Fruit fly (Drosophila melanogaster) whole organism, embryonic: ENCODE measurements around the gene cort.
A peak's percentile ranks its signal among the peaks of the same experiment; 100 is the strongest.

ENCODE experiments used
- B-H2 ChIP-seq: fragments of 200-800 bp; sonication (Bioruptor generic); optimal IDR thresholded peaks from 2 replicates; lab custom pipeline; 2018; ENCODE audit warnings: missing biosample characterization, mild to moderate bottlenecking, missing genetic modification characterization
- CG1024 ChIP-seq: fragments of 200-800 bp; sonication (Bioruptor generic); IDR thresholded peaks from 2 replicates; pipeline ENCODE4 v1.3.6; 2022; ENCODE audit warnings: missing biosample characterization, missing genetic modification characterization
- CG11093 ChIP-seq: fragments of 200-800 bp; sonication (Bioruptor generic); IDR thresholded peaks from 3 replicates; pipeline ENCODE4 v1.3.6; 2022; ENCODE audit warnings: missing biosample characterization, missing genetic modification characterization
- CG11723 ChIP-seq: fragments of 200-800 bp; sonication (Bioruptor generic); optimal IDR thresholded peaks from 2 replicates; lab custom pipeline; 2017; ENCODE audit warnings: missing biosample characterization, mild to moderate bottlenecking, missing genetic modification characterization
- CG12104 ChIP-seq: fragments of 200-800 bp; sonication (Bioruptor generic); optimal IDR thresholded peaks from 3 replicates; lab custom pipeline; 2016; ENCODE audit warnings: missing biosample characterization, missing genetic modification characterization
- CG12391 ChIP-seq: fragments of 200-800 bp; sonication (Bioruptor generic); optimal IDR thresholded peaks from 3 replicates; lab custom pipeline; 2018; ENCODE audit warnings: missing biosample characterization, mild to moderate bottlenecking, missing genetic modification characterization, moderate library complexity
- CG13775 ChIP-seq: fragments of 200-800 bp; sonication (Bioruptor generic); optimal IDR thresholded peaks from 3 replicates; lab custom pipeline; 2017; ENCODE audit warnings: missing biosample characterization, mild to moderate bottlenecking, missing genetic modification characterization
- CG15479 ChIP-seq: fragments of 200-800 bp; sonication (Bioruptor generic); optimal IDR thresholded peaks from 3 replicates; lab custom pipeline; 2019; ENCODE audit warnings: missing biosample characterization, mild to moderate bottlenecking, missing genetic modification characterization, moderate library complexity
- CG1647 ChIP-seq: fragments of 200-800 bp; sonication (Bioruptor generic); optimal IDR thresholded peaks from 3 replicates; lab custom pipeline; 2016; ENCODE audit warnings: missing biosample characterization, missing genetic modification characterization
- CG1792 ChIP-seq: fragments of 200-800 bp; sonication (Bioruptor generic); optimal IDR thresholded peaks from 2 replicates; lab custom pipeline; 2016; ENCODE audit warnings: missing biosample characterization, missing genetic modification characterization
- CG30020 ChIP-seq: fragments of 200-800 bp; optimal IDR thresholded peaks from 2 replicates; lab custom pipeline; 2019; ENCODE audit warnings: missing biosample characterization, mild to moderate bottlenecking, missing genetic modification characterization, moderate library complexity
- CG30403 ChIP-seq: fragments of 200-800 bp; sonication (Bioruptor generic); optimal IDR thresholded peaks from 3 replicates; lab custom pipeline; 2016; ENCODE audit warnings: missing biosample characterization, missing genetic modification characterization
- CG34422 ChIP-seq: fragments of 200-800 bp; sonication (Bioruptor generic); IDR thresholded peaks from 3 replicates; pipeline ENCODE4 v1.3.6; 2022; ENCODE audit warnings: missing biosample characterization, missing genetic modification characterization
- CG4404 ChIP-seq: fragments of 200-800 bp; sonication (Bioruptor generic); IDR thresholded peaks from 2 replicates; pipeline ENCODE4 v1.3.6; 2022; ENCODE audit warnings: missing biosample characterization, missing genetic modification characterization
- CG4707 ChIP-seq: fragments of 200-800 bp; sonication (Bioruptor generic); optimal IDR thresholded peaks from 2 replicates; lab custom pipeline; 2018; ENCODE audit warnings: missing biosample characterization, mild to moderate bottlenecking, missing genetic modification characterization, moderate library complexity
- CG5953 ChIP-seq: fragments of 200-800 bp; sonication (Bioruptor generic); IDR thresholded peaks from 2 replicates; pipeline ENCODE4 v1.3.6; 2022; ENCODE audit warnings: missing biosample characterization, missing genetic modification characterization
- CG6791 ChIP-seq: fragments of 200-800 bp; sonication (Bioruptor generic); IDR thresholded peaks from 3 replicates; pipeline ENCODE4 v1.3.6; 2022; ENCODE audit warnings: missing biosample characterization, missing genetic modification characterization; ENCODE audit not compliant: partially characterized antibody
- CG6854 ChIP-seq: fragments of 200-800 bp; sonication (Bioruptor generic); optimal IDR thresholded peaks from 3 replicates; lab custom pipeline; 2017; ENCODE audit warnings: missing biosample characterization, mild to moderate bottlenecking, missing genetic modification characterization
- CG7928 ChIP-seq: fragments of 200-800 bp; sonication (Bioruptor generic); optimal IDR thresholded peaks from 2 replicates; lab custom pipeline; 2017; ENCODE audit warnings: missing biosample characterization, mild to moderate bottlenecking, missing genetic modification characterization
- CG8290 ChIP-seq, 3 experiments: fragments of 200-800 bp; sonication (Bioruptor generic); optimal IDR thresholded peaks; 2 replicates each; lab custom pipeline; 2016 to 2019; ENCODE audit warnings: missing biosample characterization in 3 of 3, missing genetic modification characterization in 3 of 3, mild to moderate bottlenecking in 2 of 3, moderate library complexity in 1 of 3
- CG8388 ChIP-seq: fragments of 200-800 bp; sonication (Bioruptor generic); optimal IDR thresholded peaks from 2 replicates; lab custom pipeline; 2019; ENCODE audit warnings: missing biosample characterization, mild to moderate bottlenecking, missing genetic modification characterization, moderate library complexity
- Dll ChIP-seq: fragments of 200-800 bp; sonication (Bioruptor generic); IDR thresholded peaks from 4 replicates; pipeline ENCODE4 v1.3.6; 2022; ENCODE audit warnings: missing biosample characterization, missing genetic modification characterization; ENCODE audit not compliant: partially characterized antibody
- ERR ChIP-seq: fragments of 200-800 bp; sonication (Bioruptor generic); optimal IDR thresholded peaks from 2 replicates; lab custom pipeline; 2016; ENCODE audit warnings: missing biosample characterization, missing genetic modification characterization
- Fer2 ChIP-seq: fragments of 200-800 bp; sonication (Bioruptor generic); optimal IDR thresholded peaks from 2 replicates; lab custom pipeline; 2018; ENCODE audit warnings: missing biosample characterization, mild to moderate bottlenecking, missing genetic modification characterization, moderate library complexity
- GATAe ChIP-seq: fragments of 200-800 bp; sonication (Bioruptor generic); conservative IDR thresholded peaks from 2 replicates; pipeline ENCODE4 v1.3.6; 2022; ENCODE audit warnings: missing biosample characterization, missing genetic modification characterization
- Hr51 ChIP-seq, 2 experiments: fragments of 200-800 bp; sonication (Bioruptor generic); optimal IDR thresholded peaks; 2 replicates in 1 of 2; 3 replicates in 1 of 2; lab custom pipeline; 2016 to 2018; ENCODE audit warnings: missing biosample characterization in 2 of 2, missing genetic modification characterization in 2 of 2, mild to moderate bottlenecking in 1 of 2, moderate library complexity in 1 of 2
- Hr78 ChIP-seq, 2 experiments: fragments of 200-800 bp in 1 of 2; fragments of >200 bp in 1 of 2; sonication (Bioruptor generic) in 1 of 2; optimal IDR thresholded peaks; 2 replicates each; lab custom pipeline; 2017 to 2019; ENCODE audit warnings: missing biosample characterization in 2 of 2, missing genetic modification characterization in 2 of 2, mild to moderate bottlenecking in 1 of 2, moderate library complexity in 1 of 2
- Med ChIP-seq: fragments of 200-800 bp; sonication (Bioruptor generic); peaks from one replicate; lab custom pipeline; 2016; ENCODE audit warnings: missing biosample characterization, missing genetic modification characterization, mild to moderate bottlenecking, inconsistent platforms, moderate library complexity
- Nf-YB ChIP-seq: fragments of 200-800 bp; sonication (Bioruptor generic); optimal IDR thresholded peaks from 3 replicates; lab custom pipeline; 2019; ENCODE audit warnings: missing biosample characterization, mild to moderate bottlenecking, missing genetic modification characterization, moderate library complexity
- NfI ChIP-seq: fragments of 200-800 bp; sonication (Bioruptor generic); optimal IDR thresholded peaks from 3 replicates; lab custom pipeline; 2018; ENCODE audit warnings: missing biosample characterization, mild to moderate bottlenecking, missing genetic modification characterization, moderate library complexity
- Ptx1 ChIP-seq: fragments of 200-800 bp; sonication (Bioruptor generic); IDR thresholded peaks from 2 replicates; pipeline ENCODE4 v1.3.6; 2022; ENCODE audit warnings: missing biosample characterization, missing genetic modification characterization
- Sry-β ChIP-seq: fragments of 200-800 bp; sonication (Bioruptor generic); optimal IDR thresholded peaks from 2 replicates; lab custom pipeline; 2018; ENCODE audit warnings: missing biosample characterization, mild to moderate bottlenecking, missing genetic modification characterization, moderate library complexity
- abd-A ChIP-seq: fragments of 200-800 bp; sonication (Bioruptor generic); optimal IDR thresholded peaks from 3 replicates; lab custom pipeline; 2019; ENCODE audit warnings: missing biosample characterization, mild to moderate bottlenecking, missing genetic modification characterization, moderate library complexity
- aop ChIP-seq: fragments of 200-800 bp; sonication (Bioruptor generic); IDR thresholded peaks from 2 replicates; pipeline ENCODE4 v1.3.6; 2022; ENCODE audit warnings: missing biosample characterization, missing genetic modification characterization
- ase ChIP-seq: fragments of 200-800 bp; sonication (Bioruptor generic); IDR thresholded peaks from 3 replicates; pipeline ENCODE4 v1.3.6; 2022; ENCODE audit warnings: missing biosample characterization, missing genetic modification characterization
- chinmo ChIP-seq: fragments of 200-800 bp; sonication (Bioruptor generic); IDR thresholded peaks from 4 replicates; pipeline ENCODE4 v1.3.6; 2022; ENCODE audit warnings: missing biosample characterization, missing genetic modification characterization; ENCODE audit not compliant: partially characterized antibody
- ci ChIP-seq: fragments of 200-800 bp; sonication (Bioruptor generic); IDR thresholded peaks from 3 replicates; pipeline ENCODE4 v1.3.6; 2022; ENCODE audit warnings: missing biosample characterization, missing genetic modification characterization
- ems ChIP-seq: fragments of 200-800 bp; sonication (Bioruptor generic); optimal IDR thresholded peaks from 3 replicates; lab custom pipeline; 2016; ENCODE audit warnings: missing biosample characterization, missing genetic modification characterization
- gem ChIP-seq: fragments of 200-800 bp; sonication (Bioruptor generic); optimal IDR thresholded peaks from 2 replicates; lab custom pipeline; 2019; ENCODE audit warnings: missing biosample characterization, mild to moderate bottlenecking, missing genetic modification characterization, moderate library complexity
- her ChIP-seq: fragments of 200-800 bp; sonication (Bioruptor generic); optimal IDR thresholded peaks from 2 replicates; lab custom pipeline; 2016; ENCODE audit warnings: missing biosample characterization, missing genetic modification characterization
- inv ChIP-seq: fragments of 200-800 bp; sonication (Bioruptor generic); IDR thresholded peaks from 2 replicates; pipeline ENCODE4 v1.3.6; 2022; ENCODE audit warnings: missing biosample characterization, missing genetic modification characterization; ENCODE audit not compliant: partially characterized antibody
- lilli ChIP-seq: fragments of 200-800 bp; sonication (Bioruptor generic); optimal IDR thresholded peaks from 3 replicates; lab custom pipeline; 2016; ENCODE audit warnings: missing biosample characterization, missing genetic modification characterization
- maf-S ChIP-seq: fragments of 200-800 bp; sonication (Bioruptor generic); optimal IDR thresholded peaks from 2 replicates; lab custom pipeline; 2016; ENCODE audit warnings: missing biosample characterization, missing genetic modification characterization
- mirr ChIP-seq: fragments of 200-800 bp; sonication (Bioruptor generic); optimal IDR thresholded peaks from 3 replicates; lab custom pipeline; 2018; ENCODE audit warnings: missing biosample characterization, mild to moderate bottlenecking, missing genetic modification characterization
- stwl ChIP-seq: fragments of 200-800 bp; sonication (Bioruptor generic); optimal IDR thresholded peaks from 3 replicates; lab custom pipeline; 2018; ENCODE audit warnings: missing biosample characterization, mild to moderate bottlenecking, missing genetic modification characterization, moderate library complexity
- tap ChIP-seq: fragments of 200-800 bp; optimal IDR thresholded peaks from 3 replicates; lab custom pipeline; 2019; ENCODE audit warnings: missing biosample characterization, mild to moderate bottlenecking, missing genetic modification characterization, moderate library complexity
- tna ChIP-seq: fragments of 200-800 bp; sonication (Bioruptor generic); IDR thresholded peaks from 2 replicates; pipeline ENCODE4 v1.3.6; 2022; ENCODE audit warnings: missing biosample characterization, missing genetic modification characterization; ENCODE audit not compliant: partially characterized antibody
- toy ChIP-seq: fragments of 200-800 bp; sonication (Bioruptor generic); IDR thresholded peaks from 2 replicates; pipeline ENCODE4 v1.3.6; 2022; ENCODE audit warnings: missing biosample characterization, missing genetic modification characterization
- tup ChIP-seq: fragments of 200-800 bp; sonication (Bioruptor generic); optimal IDR thresholded peaks from 2 replicates; lab custom pipeline; 2016; ENCODE audit warnings: missing biosample characterization, mild to moderate bottlenecking, missing genetic modification characterization, moderate library complexity
- wek ChIP-seq: fragments of 200-800 bp; sonication (Bioruptor generic); optimal IDR thresholded peaks from 3 replicates; lab custom pipeline; 2018; ENCODE audit warnings: missing biosample characterization, mild to moderate bottlenecking, missing genetic modification characterization, moderate library complexity

Gene cort

DNA sequence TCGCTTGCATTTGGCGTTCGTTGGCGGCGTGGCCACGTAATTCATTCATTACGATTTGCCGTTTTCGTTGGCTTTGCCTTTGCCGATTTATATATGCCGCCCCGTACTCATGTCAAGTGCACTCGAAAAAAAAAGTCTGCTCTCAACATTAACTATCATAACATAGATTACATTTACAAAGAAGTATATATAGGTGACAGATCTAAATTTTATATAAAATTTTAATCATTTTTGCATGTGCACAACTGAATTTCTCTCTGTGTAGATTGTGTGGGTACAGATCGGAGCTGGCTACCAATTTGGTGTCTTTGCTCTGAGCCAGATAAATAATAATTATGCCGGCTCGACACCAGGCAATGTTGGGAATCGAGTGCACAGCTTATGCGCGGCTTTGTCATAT, 22.0 kb upstream of the cort start (continued):
- TF ChIP-seq CG11723 (GFP tag; lab: Kevin White, UChicago) (no peak), Fer2 (no peak), CG15479 (no peak), CG30020 (tag; lab: Kevin White, UChicago) (no peak), tna (GFP tag; lab: Robert Waterston, UW) (no peak), ci (peak; percentile 67), CG6854 (no peak), CG8290 (GFP tag; optimal IDR thresholded peaks at IDR 0.05; lab: Kevin White, UChicago) (no peak), CG8290 (tag; optimal IDR thresholded peaks at IDR 0.05; lab: Kevin White, UChicago) (no peak), CG12104 (GFP tag; lab: Kevin White, UChicago) (no peak), GATAe (no peak), CG6791 (GFP tag; lab: Robert Waterston, UW) (no peak), maf-S (GFP tag; lab: Kevin White, UChicago) (no peak), CG1024 (GFP tag; lab: Robert Waterston, UW) (0 out of 2 replicates have a peak, but pooled peaks have one; percentile 17), Dll (GFP tag; lab: Robert Waterston, UW) (no peak), Hr78 (GFP tag; optimal IDR thresholded peaks at IDR 0.05; lab: Kevin White, UChicago) (no peak), NfI (peak; percentile 27), CG5953 (no peak), CG13775 (GFP tag; lab: Kevin White, UChicago) (peak; percentile 26), gem (tag; lab: Kevin White, UChicago) (peak; percentile 64), stwl (no peak), Nf-YB (GFP tag; lab: Kevin White, UChicago) (no peak), abd-A (no peak), ems (GFP tag; lab: Kevin White, UChicago) (no peak), inv (GFP tag; lab: Robert Waterston, UW) (no peak), CG1647 (no peak), Sry-β (GFP tag; lab: Kevin White, UChicago) (no peak), ERR (no peak), CG34422 (GFP tag; lab: Robert Waterston, UW) (peak; percentile 75; the same call in 1 of the 3 replicates), her (no peak), ase (GFP tag; lab: Robert Waterston, UW) (peak; percentile 59; the same call in 1 of the 3 replicates), CG30403 (GFP tag; lab: Kevin White, UChicago) (peak; percentile 49), CG7928 (no peak), CG4707 (GFP tag; lab: Kevin White, UChicago) (no peak), CG8388 (peak; percentile 29), chinmo (no peak), Med (GFP tag; lab: Kevin White, UChicago) (peak; percentile 84), tap (peak; percentile 37), tup (GFP tag; lab: Kevin White, UChicago) (no peak), toy (no peak), lilli (GFP tag; lab: Kevin White, UChicago) (peak; percentile 44), mirr (no peak), wek (GFP tag; lab: Kevin White, UChicago) (no peak), CG12391 (peak; percentile 40), B-H2 (GFP tag; lab: Kevin White, UChicago) (no peak), aop (no peak), CG11093 (GFP tag; lab: Robert Waterston, UW) (peak; percentile 57; the same call in 1 of the 3 replicates), Hr51 (GFP tag; optimal IDR thresholded peaks at IDR 0.05; lab: Kevin White, UChicago) (peak in 1 of 2 experiments; percentile 63), CG4404 (GFP tag; lab: Robert Waterston, UW) (peak; percentile 56), CG1792 (GFP tag; lab: Kevin White, UChicago) (no peak), Ptx1 (peak; percentile 72)
